Worm (Caenorhabditis elegans) whole organism, early embryonic: ENCODE measurements around the gene cec-1.

Experiments
- B0310.2 ChIP-seq: sonication (generic microtip); optimal IDR thresholded peaks from 2 replicates; lab custom pipeline; 2016; ENCODE audit warnings: mild to moderate bottlenecking, missing genetic modification characterization, missing compliant biosample characterization
- F13C5.2 ChIP-seq: sonication (generic microtip); optimal IDR thresholded peaks from 2 replicates; lab custom pipeline; 2017; ENCODE audit warnings: mild to moderate bottlenecking, missing genetic modification characterization, inconsistent platforms, missing compliant biosample characterization
- aly-1 ChIP-seq: sonication (generic microtip); optimal IDR thresholded peaks from 2 replicates; lab custom pipeline; 2016; ENCODE audit warnings: missing genetic modification characterization, missing compliant biosample characterization
- ama-1 ChIP-seq: fragments of 150-350 bp; optimal IDR thresholded peaks from 2 replicates; lab custom pipeline; 2014
- ceh-13 ChIP-seq: fragments of 200-800 bp; sonication (Bioruptor generic); optimal IDR thresholded peaks from 2 replicates; lab custom pipeline; 2018; ENCODE audit warnings: mild to moderate bottlenecking, missing genetic modification characterization, missing compliant biosample characterization
- ceh-36 ChIP-seq: sonication (generic microtip); optimal IDR thresholded peaks from 2 replicates; lab custom pipeline; 2016; ENCODE audit warnings: missing genetic modification characterization, inconsistent platforms, missing compliant biosample characterization
- ets-7 ChIP-seq: sonication (generic microtip); optimal IDR thresholded peaks from 2 replicates; lab custom pipeline; 2016; ENCODE audit warnings: missing genotype, missing genetic modification characterization, missing compliant biosample characterization
- flt-1 ChIP-seq: fragments of 200-800 bp; sonication (Bioruptor generic); IDR thresholded peaks from 2 replicates; pipeline ENCODE4 v1.3.6; 2022; ENCODE audit warnings: missing genetic modification characterization, missing compliant biosample characterization
- hmbx-1 ChIP-seq: sonication (generic microtip); optimal IDR thresholded peaks from 2 replicates; lab custom pipeline; 2016; ENCODE audit warnings: mild to moderate bottlenecking, missing genetic modification characterization, missing compliant biosample characterization
- hmg-4 ChIP-seq: fragments of 200-800 bp; sonication (Bioruptor generic); optimal IDR thresholded peaks from 2 replicates; lab custom pipeline; 2018; ENCODE audit warnings: mild to moderate bottlenecking, missing genetic modification characterization, missing compliant biosample characterization
- hnd-1 ChIP-seq: sonication (generic microtip); optimal IDR thresholded peaks from 2 replicates; lab custom pipeline; 2016; ENCODE audit warnings: missing genetic modification characterization, missing compliant biosample characterization
- pes-1 ChIP-seq: fragments of 200-800 bp; sonication (Bioruptor generic); IDR thresholded peaks from 2 replicates; pipeline ENCODE4 v1.3.6; 2022; ENCODE audit warnings: missing genetic modification reagents, missing genetic modification characterization, missing compliant biosample characterization
- scrt-1 ChIP-seq: fragments of 200-800 bp; sonication (Bioruptor generic); IDR thresholded peaks from 2 replicates; pipeline ENCODE4 v1.3.6; 2022; ENCODE audit warnings: missing genetic modification characterization, missing compliant biosample characterization
- sea-1 ChIP-seq: fragments of 200-800 bp; sonication (Bioruptor generic); conservative IDR thresholded peaks from 2 replicates; pipeline ENCODE4 v1.3.6; 2022; ENCODE audit warnings: missing genetic modification characterization, missing compliant biosample characterization
- tbx-11 ChIP-seq: fragments of 200-800 bp; sonication (Bioruptor generic); IDR thresholded peaks from 2 replicates; pipeline ENCODE4 v1.3.6; 2022; ENCODE audit warnings: missing genetic modification characterization, missing compliant biosample characterization
- tbx-37 ChIP-seq: fragments of 200-800 bp; sonication (Bioruptor generic); conservative IDR thresholded peaks from 2 replicates; pipeline ENCODE4 v1.3.6; 2022; ENCODE audit warnings: missing genetic modification reagents, missing genetic modification characterization, missing compliant biosample characterization
- tra-4 ChIP-seq: sonication (generic microtip); optimal IDR thresholded peaks from 2 replicates; lab custom pipeline; 2017; ENCODE audit warnings: missing genetic modification characterization, missing compliant biosample characterization

The cec-1 gene

ce11 chrIII:8446940-8447403 is 20.8 kb downstream of the cec-1 start, which contains the start of gene rpn-3:
Gene rpn-3 (plus strand): TSS chrIII:8447353.
- TF ChIP-seq pes-1 (GFP tag; lab: Robert Waterston, UW), result 0 out of 2 replicates have a peak, but pooled peaks have one; percentile 27
- TF ChIP-seq tra-4 (tag; lab: Kevin White, UChicago), result no peak
- TF ChIP-seq F13C5.2 (tag; lab: Kevin White, UChicago), result peak; percentile 84

DNA sequence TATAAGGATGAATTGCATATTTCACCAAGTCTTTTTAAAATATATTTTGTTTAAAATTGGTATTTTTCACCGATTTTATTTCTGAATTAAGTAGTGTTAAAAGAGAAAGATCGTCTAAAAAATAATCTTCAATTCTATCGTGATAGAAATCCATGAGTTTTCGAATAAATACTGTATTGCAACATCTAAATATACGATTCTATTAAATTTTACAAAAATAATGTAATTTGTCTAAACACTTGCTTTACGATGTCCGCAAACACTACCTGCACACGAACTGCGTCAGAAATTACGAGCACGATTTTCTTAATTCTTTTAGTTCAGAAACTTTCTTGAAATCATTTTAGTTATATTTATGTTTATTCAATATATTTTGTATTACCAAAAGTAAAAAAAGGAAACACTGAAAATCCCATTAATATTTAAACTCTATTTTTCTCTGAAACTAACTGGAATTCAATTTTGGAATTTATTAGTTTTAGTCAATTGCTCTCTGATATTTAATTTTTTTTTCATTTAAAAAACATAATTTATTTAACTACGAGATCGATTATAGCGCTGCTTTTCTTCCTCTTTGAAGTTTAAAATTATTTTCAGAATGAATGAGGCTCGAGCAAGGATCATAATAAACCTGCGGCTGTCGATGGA is 23.2 kb downstream of the cec-1 start, which contains the start of gene mrpl-32:
TSS of gene mrpl-32 (plus strand) at position 598 of the 648 bp plus-strand sequence.
- TF ChIP-seq hmg-4 (GFP tag; lab: Kevin White, UChicago) (no peak), tbx-37 (GFP tag; lab: Robert Waterston, UW) (no peak), ets-7 (tag; lab: Kevin White, UChicago) (no peak)

- TF ChIP-seq ceh-13 (GFP tag; lab: Kevin White, UChicago), result no peak
- no peak for TF ChIP-seq tbx-11 (GFP tag; lab: Robert Waterston, UW)
Observed at ce11 chrIII:8450494-8450893, 24.4 kb downstream of the cec-1 start.

DNA sequence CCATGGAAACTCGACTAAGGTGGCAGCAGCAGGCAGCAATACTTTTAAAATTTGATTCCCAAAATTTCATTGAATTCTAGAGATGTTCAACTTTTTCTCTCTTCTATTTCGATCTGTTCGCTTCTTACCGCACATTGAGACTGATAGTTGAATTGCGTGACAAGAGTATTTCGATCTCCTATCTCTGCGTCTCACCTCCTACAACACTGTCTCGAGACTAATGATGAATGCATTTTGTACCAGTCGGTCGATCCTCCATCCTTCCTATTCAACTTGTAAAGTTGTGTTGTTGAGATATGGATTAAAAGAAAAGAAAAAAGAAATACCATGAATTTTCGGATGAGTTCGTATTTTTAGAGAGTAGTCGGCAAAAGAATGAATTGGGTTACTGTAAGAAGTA is 25.0 kb downstream of the cec-1 start:
- TF ChIP-seq tbx-11 (GFP tag; lab: Robert Waterston, UW), result no peak
- TF ChIP-seq ama-1 (lab: Kevin White, UChicago), result no peak
- no peak for TF ChIP-seq sea-1
- TF ChIP-seq ceh-13 (GFP tag; lab: Kevin White, UChicago), result no peak
- no peak for TF ChIP-seq tbx-37 (GFP tag; lab: Robert Waterston, UW)
- TF ChIP-seq hnd-1 (tag; lab: Kevin White, UChicago), result no peak
- TF ChIP-seq ceh-36 (tag; lab: Kevin White, UChicago), result no peak
- TF ChIP-seq B0310.2 (tag; lab: Kevin White, UChicago), result no peak
- TF ChIP-seq flt-1 (GFP tag; lab: Robert Waterston, UW), result no peak
- no peak for TF ChIP-seq hmbx-1 (tag; lab: Kevin White, UChicago)
- TF ChIP-seq tra-4 (tag; lab: Kevin White, UChicago), result no peak
- TF ChIP-seq F13C5.2 (tag; lab: Kevin White, UChicago), result no peak
- no peak for TF ChIP-seq scrt-1
- no peak for TF ChIP-seq pes-1 (GFP tag; lab: Robert Waterston, UW)
- no peak for TF ChIP-seq hmg-4 (GFP tag; lab: Kevin White, UChicago)
- no peak for TF ChIP-seq aly-1
- no peak for TF ChIP-seq ets-7 (tag; lab: Kevin White, UChicago)

DNA sequence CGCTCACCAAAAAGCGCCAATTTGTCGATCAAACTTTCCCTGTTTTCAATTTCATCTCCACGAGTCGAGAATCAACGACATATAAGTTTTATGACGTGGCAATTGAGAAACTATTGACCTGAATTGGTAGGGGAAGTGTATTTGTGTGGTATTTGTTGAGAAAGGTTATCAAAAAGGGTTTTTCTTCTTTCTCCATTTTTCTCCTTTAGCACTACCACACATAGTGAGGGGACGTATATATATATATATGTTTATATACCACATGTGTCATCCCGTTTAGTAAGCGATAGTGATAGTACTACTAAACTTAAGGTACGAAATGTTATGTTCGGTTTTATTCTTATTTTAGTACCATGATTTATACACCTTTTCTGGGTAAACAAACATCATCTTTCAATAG is 31.5 kb downstream of the cec-1 start:
- TF ChIP-seq F13C5.2 (tag; lab: Kevin White, UChicago), result no peak
- no peak for TF ChIP-seq tra-4 (tag; lab: Kevin White, UChicago)
- TF ChIP-seq hmbx-1 (tag; lab: Kevin White, UChicago), result no peak
- no peak for TF ChIP-seq hnd-1 (tag; lab: Kevin White, UChicago)
- TF ChIP-seq sea-1, result no peak
- no peak for TF ChIP-seq ets-7 (tag; lab: Kevin White, UChicago)
- no peak for TF ChIP-seq hmg-4 (GFP tag; lab: Kevin White, UChicago)
- no peak for TF ChIP-seq ceh-36 (tag; lab: Kevin White, UChicago)
- TF ChIP-seq ama-1 (lab: Kevin White, UChicago), result no peak

- TF ChIP-seq hmbx-1 (tag; lab: Kevin White, UChicago) (no peak), hnd-1 (tag; lab: Kevin White, UChicago) (no peak), ceh-13 (GFP tag; lab: Kevin White, UChicago) (no peak), ama-1 (lab: Kevin White, UChicago) (no peak), hmg-4 (GFP tag; lab: Kevin White, UChicago) (no peak), F13C5.2 (tag; lab: Kevin White, UChicago) (no peak), tbx-11 (GFP tag; lab: Robert Waterston, UW) (no peak), tra-4 (tag; lab: Kevin White, UChicago) (no peak), aly-1 (no peak)
Observed at ce11 chrIII:8461410-8461809, 35.3 kb downstream of the cec-1 start.

DNA sequence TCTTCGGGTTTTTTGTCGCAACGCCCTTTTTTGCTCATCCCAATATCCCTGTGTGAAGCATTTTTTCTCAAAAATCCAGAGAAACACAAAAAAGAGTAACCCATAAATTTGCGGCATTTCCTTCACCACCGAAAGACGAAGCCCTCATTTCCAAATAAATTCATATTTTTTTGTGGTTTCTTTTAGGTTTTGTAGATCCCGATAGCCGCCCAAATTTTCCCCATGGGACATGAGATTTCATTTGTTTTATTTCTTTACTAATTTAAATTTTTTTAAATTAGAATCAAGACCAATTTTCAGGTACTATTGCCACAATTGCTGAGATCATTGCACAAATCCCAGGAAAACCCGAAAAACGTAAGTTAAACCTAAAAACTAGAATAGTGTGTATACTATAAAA is 40.6 kb downstream of the cec-1 start, which contains the start of gene mig-39:
TSS of gene mig-39 (plus strand) at position 301 of the 400 bp plus-strand sequence.
- TF ChIP-seq B0310.2 (tag; lab: Kevin White, UChicago) (no peak), ets-7 (tag; lab: Kevin White, UChicago) (no peak), tbx-37 (GFP tag; lab: Robert Waterston, UW) (no peak), hmg-4 (GFP tag; lab: Kevin White, UChicago) (no peak)

DNA sequence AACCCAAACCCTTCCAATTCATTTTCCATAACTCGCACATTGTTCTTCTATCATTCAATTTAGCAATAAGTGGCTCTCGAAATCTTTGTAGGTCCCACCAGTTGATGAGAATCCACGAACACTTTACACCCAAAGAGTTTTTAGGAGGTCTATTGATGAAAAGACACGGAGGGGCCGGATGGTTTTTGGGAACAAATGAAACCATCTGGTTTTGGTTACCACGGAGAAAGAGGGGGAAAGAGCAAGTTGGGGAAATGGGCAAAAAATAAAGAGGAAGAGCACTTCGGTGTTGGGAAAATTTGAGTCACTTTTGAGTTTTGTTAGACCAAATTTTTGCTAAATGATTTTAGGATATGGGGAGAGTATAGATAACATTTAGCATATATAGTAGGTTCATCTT is 41.4 kb downstream of the cec-1 start:
- no peak for TF ChIP-seq sea-1
- no peak for TF ChIP-seq ama-1 (lab: Kevin White, UChicago)
- TF ChIP-seq tbx-37 (GFP tag; lab: Robert Waterston, UW), result no peak
- TF ChIP-seq ceh-36 (tag; lab: Kevin White, UChicago), result no peak
- TF ChIP-seq ceh-13 (GFP tag; lab: Kevin White, UChicago), result no peak
- no peak for TF ChIP-seq hmg-4 (GFP tag; lab: Kevin White, UChicago)
- TF ChIP-seq hnd-1 (tag; lab: Kevin White, UChicago), result no peak
- TF ChIP-seq B0310.2 (tag; lab: Kevin White, UChicago), result no peak
- TF ChIP-seq tbx-11 (GFP tag; lab: Robert Waterston, UW), result no peak
- no peak for TF ChIP-seq aly-1
- TF ChIP-seq scrt-1, result no peak
- no peak for TF ChIP-seq tra-4 (tag; lab: Kevin White, UChicago)
- no peak for TF ChIP-seq F13C5.2 (tag; lab: Kevin White, UChicago)
- TF ChIP-seq hmbx-1 (tag; lab: Kevin White, UChicago), result no peak
- TF ChIP-seq pes-1 (GFP tag; lab: Robert Waterston, UW), result no peak
- no peak for TF ChIP-seq flt-1 (GFP tag; lab: Robert Waterston, UW)
